Fruit fly (Drosophila melanogaster) whole organism, pupa: Measurements from ENCODE around the gene CG31922.

Experiments used
- CG34367 ChIP-seq: fragments of 200-800 bp; sonication (Bioruptor generic); optimal IDR thresholded peaks from 2 replicates; lab custom pipeline; 2018; ENCODE audit warnings: missing biosample characterization, mild to moderate bottlenecking, missing genetic modification characterization
- Pif1B ChIP-seq: fragments of 200-800 bp; sonication (Bioruptor generic); optimal IDR thresholded peaks from 3 replicates; lab custom pipeline; 2016; ENCODE audit warnings: missing biosample characterization, missing genetic modification characterization

DNA sequence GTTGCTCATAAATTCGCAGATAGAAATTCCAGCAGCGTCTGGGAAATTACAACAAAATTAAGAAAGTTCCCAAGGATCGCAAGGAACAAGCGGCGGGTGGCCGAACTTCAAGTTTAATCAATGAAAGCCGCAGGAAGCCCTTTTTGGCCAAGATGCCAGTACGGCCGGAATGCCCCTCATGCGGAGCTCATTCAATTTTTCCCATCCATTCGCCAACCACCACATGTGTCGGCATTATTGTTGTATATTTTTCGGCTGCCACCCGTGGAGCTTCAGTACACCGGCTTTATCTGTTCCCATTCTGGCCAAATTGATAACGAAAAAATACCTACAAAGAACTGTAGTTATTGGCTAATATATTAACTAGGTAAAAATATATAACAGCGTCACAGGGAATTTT is 41.5 kb downstream of the CG31922 start:
- TF ChIP-seq Pif1B (GFP tag; lab: Kevin White, UChicago) (no peak), CG34367 (no peak)
